Fruit fly (Drosophila melanogaster): ENCODE results near the gene CG14238.

DNA sequence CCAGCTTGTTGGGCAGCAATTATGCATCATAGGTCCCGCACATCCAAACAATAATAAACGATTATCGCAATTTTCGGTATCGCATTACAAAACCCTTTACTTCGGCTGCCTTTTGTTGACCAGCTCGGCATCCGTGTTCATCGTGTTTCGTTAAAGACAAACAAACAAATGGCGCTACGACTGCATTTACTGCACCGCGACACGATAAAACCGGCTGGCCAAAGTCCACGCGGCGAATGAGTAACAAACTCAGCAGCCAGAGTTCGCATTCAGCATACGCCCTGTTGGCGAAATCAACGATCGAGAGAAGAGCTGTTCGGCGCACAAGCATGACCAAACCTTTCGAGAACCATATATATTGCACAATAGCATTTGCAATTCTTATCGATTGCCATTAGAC is 6.3 kb downstream of the CG14238 start:
- TF ChIP-seq Mio (GFP tag; optimal IDR thresholded peaks at IDR 0.05) (no peak), CG9705 (GFP tag; optimal IDR thresholded peaks at IDR 0.05) (no peak)

All from whole organism, wandering third instar larva.